Fruit fly (Drosophila melanogaster) whole organism, embryonic: ENCODE data around the gene Kr-h1.
A peak's percentile ranks its signal among the peaks of the same experiment; 100 is the strongest.

Experiments
- CG10321 ChIP-seq: fragments of 200-800 bp; sonication (Bioruptor generic); IDR thresholded peaks from 2 replicates; pipeline ENCODE4 v1.3.6; 2022; ENCODE audit warnings: missing biosample characterization, missing genetic modification characterization
- CG10431 ChIP-seq: fragments of 200-800 bp; sonication (Bioruptor generic); optimal IDR thresholded peaks from 3 replicates; lab custom pipeline; 2018; ENCODE audit warnings: missing biosample characterization, mild to moderate bottlenecking, missing genetic modification characterization
- CG11398 ChIP-seq: fragments of 200-800 bp; sonication (Bioruptor generic); optimal IDR thresholded peaks from 2 replicates; lab custom pipeline; 2016; ENCODE audit warnings: missing biosample characterization, missing genetic modification characterization
- CG18619 ChIP-seq: fragments of 200-800 bp; sonication (Bioruptor generic); optimal IDR thresholded peaks from 3 replicates; lab custom pipeline; 2017; ENCODE audit warnings: missing biosample characterization, mild to moderate bottlenecking, missing genetic modification characterization
- CG34224 ChIP-seq: fragments of 200-800 bp; sonication (Bioruptor generic); IDR thresholded peaks from 3 replicates; pipeline ENCODE4 v1.3.6; 2022; ENCODE audit warnings: missing biosample characterization, missing genetic modification characterization; ENCODE audit not compliant: partially characterized antibody
- CG3847 ChIP-seq: fragments of 200-800 bp; sonication (Bioruptor generic); IDR thresholded peaks from 2 replicates; pipeline ENCODE4 v1.3.6; 2022; ENCODE audit warnings: missing biosample characterization, missing genetic modification characterization
- CG4404 ChIP-seq: fragments of 200-800 bp; sonication (Bioruptor generic); IDR thresholded peaks from 2 replicates; pipeline ENCODE4 v1.3.6; 2022; ENCODE audit warnings: missing biosample characterization, missing genetic modification characterization
- CG4424 ChIP-seq: fragments of 200-800 bp; sonication (Bioruptor generic); optimal IDR thresholded peaks from 3 replicates; lab custom pipeline; 2016; ENCODE audit warnings: missing biosample characterization, missing genetic modification characterization
- CG6689 ChIP-seq: fragments of 200-800 bp; sonication (Bioruptor generic); IDR thresholded peaks from 2 replicates; pipeline ENCODE4 v1.3.6; 2022; ENCODE audit warnings: missing biosample characterization, missing genetic modification characterization
- CG9609 ChIP-seq: fragments of 200-800 bp; sonication (Bioruptor generic); optimal IDR thresholded peaks from 3 replicates; lab custom pipeline; 2016; ENCODE audit warnings: missing biosample characterization, missing genetic modification characterization
- CG9932 ChIP-seq: fragments of 200-800 bp; sonication (Bioruptor generic); IDR thresholded peaks from 2 replicates; pipeline ENCODE4 v1.3.6; 2022; ENCODE audit warnings: missing biosample characterization, missing genetic modification characterization
- CoRest ChIP-seq: fragments of 200-800 bp; sonication (Bioruptor generic); optimal IDR thresholded peaks from 3 replicates; lab custom pipeline; 2018; ENCODE audit warnings: missing biosample characterization, mild to moderate bottlenecking, missing genetic modification characterization, moderate library complexity
- Dek ChIP-seq: fragments of 200-800 bp; sonication (Bioruptor generic); optimal IDR thresholded peaks from 3 replicates; lab custom pipeline; 2019; ENCODE audit warnings: missing biosample characterization, mild to moderate bottlenecking, missing genetic modification characterization, moderate library complexity
- Doc3 ChIP-seq: fragments of 200-800 bp; sonication (Bioruptor generic); IDR thresholded peaks from 3 replicates; pipeline ENCODE4 v1.3.6; 2022; ENCODE audit warnings: missing biosample characterization, missing genetic modification characterization; ENCODE audit not compliant: partially characterized antibody
- Dp ChIP-seq: fragments of 200-800 bp; sonication (Bioruptor generic); optimal IDR thresholded peaks from 2 replicates; lab custom pipeline; 2018; ENCODE audit warnings: missing biosample characterization, mild to moderate bottlenecking, missing genetic modification characterization, moderate library complexity
- H2.0 ChIP-seq: fragments of 200-800 bp; sonication (Bioruptor generic); IDR thresholded peaks from 2 replicates; pipeline ENCODE4 v1.3.6; 2022; ENCODE audit warnings: missing biosample characterization, missing genetic modification characterization
- HLH4C ChIP-seq: fragments of 200-800 bp; sonication (Bioruptor generic); IDR thresholded peaks from 3 replicates; pipeline ENCODE4 v1.3.6; 2022; ENCODE audit warnings: missing biosample characterization, missing genetic modification characterization; ENCODE audit not compliant: partially characterized antibody
- Lim3 ChIP-seq: fragments of 200-800 bp; sonication (Bioruptor generic); IDR thresholded peaks from 2 replicates; pipeline ENCODE4 v1.3.6; 2022; ENCODE audit warnings: missing biosample characterization, missing genetic modification characterization
- Med ChIP-seq: fragments of 200-800 bp; sonication (Bioruptor generic); peaks from one replicate; lab custom pipeline; 2016; ENCODE audit warnings: missing biosample characterization, missing genetic modification characterization, mild to moderate bottlenecking, inconsistent platforms, moderate library complexity
- Meics ChIP-seq: fragments of 200-800 bp; sonication (Bioruptor generic); optimal IDR thresholded peaks from 2 replicates; lab custom pipeline; 2017; ENCODE audit warnings: missing biosample characterization, mild to moderate bottlenecking, missing genetic modification characterization
- NfI ChIP-seq: fragments of 200-800 bp; sonication (Bioruptor generic); optimal IDR thresholded peaks from 3 replicates; lab custom pipeline; 2018; ENCODE audit warnings: missing biosample characterization, mild to moderate bottlenecking, missing genetic modification characterization, moderate library complexity
- Opbp ChIP-seq: fragments of 200-800 bp; sonication (Bioruptor generic); IDR thresholded peaks from 3 replicates; pipeline ENCODE4 v1.3.6; 2022; ENCODE audit warnings: missing biosample characterization, missing genetic modification characterization; ENCODE audit not compliant: partially characterized antibody
- Pdp1 ChIP-seq, 2 experiments: fragments of 200-800 bp; sonication (Bioruptor generic); optimal IDR thresholded peaks; 3 replicates each; lab custom pipeline; 2016; ENCODE audit warnings: missing biosample characterization in 2 of 2, missing genetic modification characterization in 2 of 2, mild to moderate bottlenecking in 1 of 2, moderate library complexity in 1 of 2
- Poxn ChIP-seq: fragments of 200-800 bp; sonication (Bioruptor generic); IDR thresholded peaks from 2 replicates; pipeline ENCODE4 v1.3.6; 2022; ENCODE audit warnings: missing biosample characterization, missing genetic modification characterization
- Sry-δ ChIP-seq: fragments of 200-800 bp; sonication (Bioruptor generic); optimal IDR thresholded peaks from 2 replicates; lab custom pipeline; 2016; ENCODE audit warnings: missing biosample characterization, missing genetic modification characterization
- ap ChIP-seq: fragments of 200-800 bp; sonication (Bioruptor generic); IDR thresholded peaks from 2 replicates; pipeline ENCODE4 v1.3.6; 2022; ENCODE audit warnings: missing biosample characterization, missing genetic modification characterization
- az2 ChIP-seq: fragments of 200-800 bp; sonication (Bioruptor generic); optimal IDR thresholded peaks from 3 replicates; lab custom pipeline; 2016; ENCODE audit warnings: missing biosample characterization, missing genetic modification characterization
- bab2 ChIP-seq: fragments of 200-800 bp; sonication (Bioruptor generic); optimal IDR thresholded peaks from 2 replicates; lab custom pipeline; 2016; ENCODE audit warnings: missing biosample characterization, missing genetic modification characterization
- br ChIP-seq: fragments of >200 bp; optimal IDR thresholded peaks from 2 replicates; lab custom pipeline; 2017
- chinmo ChIP-seq: fragments of 200-800 bp; sonication (Bioruptor generic); IDR thresholded peaks from 4 replicates; pipeline ENCODE4 v1.3.6; 2022; ENCODE audit warnings: missing biosample characterization, missing genetic modification characterization; ENCODE audit not compliant: partially characterized antibody
- crol ChIP-seq: fragments of 200-800 bp; sonication (Bioruptor generic); IDR thresholded peaks from 2 replicates; pipeline ENCODE4 v1.3.6; 2022; ENCODE audit warnings: missing biosample characterization, missing genetic modification characterization
- crp ChIP-seq, 2 experiments: fragments of 200-800 bp; sonication (Bioruptor generic); optimal IDR thresholded peaks; 2 replicates in 1 of 2; 3 replicates in 1 of 2; lab custom pipeline; 2017; ENCODE audit warnings: missing biosample characterization in 2 of 2, missing genetic modification characterization in 2 of 2, mild to moderate bottlenecking in 1 of 2, moderate library complexity in 1 of 2
- dan ChIP-seq: fragments of 200-800 bp; sonication (Bioruptor generic); IDR thresholded peaks from 2 replicates; pipeline ENCODE4 v1.3.6; 2022; ENCODE audit warnings: missing biosample characterization, missing genetic modification characterization
- fd3F ChIP-seq: fragments of 200-800 bp; sonication (Bioruptor generic); optimal IDR thresholded peaks from 2 replicates; lab custom pipeline; 2018; ENCODE audit warnings: missing biosample characterization, mild to moderate bottlenecking, missing genetic modification characterization, moderate library complexity
- kah ChIP-seq: fragments of 200-800 bp; sonication (Bioruptor generic); optimal IDR thresholded peaks from 2 replicates; lab custom pipeline; 2018; ENCODE audit warnings: missing biosample characterization, mild to moderate bottlenecking, missing genetic modification characterization
- knrl ChIP-seq: fragments of 200-800 bp; sonication (Bioruptor generic); IDR thresholded peaks from 3 replicates; pipeline ENCODE4 v1.3.6; 2022; ENCODE audit warnings: missing biosample characterization, missing genetic modification characterization; ENCODE audit not compliant: partially characterized antibody
- mirr ChIP-seq: fragments of 200-800 bp; sonication (Bioruptor generic); optimal IDR thresholded peaks from 3 replicates; lab custom pipeline; 2018; ENCODE audit warnings: missing biosample characterization, mild to moderate bottlenecking, missing genetic modification characterization
- row ChIP-seq: fragments of 200-800 bp; sonication (Bioruptor generic); IDR thresholded peaks from 3 replicates; pipeline ENCODE4 v1.3.6; 2022; ENCODE audit warnings: missing biosample characterization, missing genetic modification characterization
- schlank ChIP-seq: fragments of 200-800 bp; sonication (Bioruptor generic); optimal IDR thresholded peaks from 2 replicates; lab custom pipeline; 2018; ENCODE audit warnings: missing biosample characterization, mild to moderate bottlenecking, missing genetic modification characterization
- sna ChIP-seq: fragments of 200-800 bp; sonication (Bioruptor generic); IDR thresholded peaks from 2 replicates; pipeline ENCODE4 v1.3.6; 2022; ENCODE audit warnings: missing biosample characterization, missing genetic modification characterization; ENCODE audit not compliant: partially characterized antibody
- so ChIP-seq: fragments of 200-800 bp; sonication (Bioruptor generic); IDR thresholded peaks from 3 replicates; pipeline ENCODE4 v1.3.6; 2022; ENCODE audit warnings: missing biosample characterization, missing genetic modification characterization
- tna ChIP-seq: fragments of 200-800 bp; sonication (Bioruptor generic); IDR thresholded peaks from 2 replicates; pipeline ENCODE4 v1.3.6; 2022; ENCODE audit warnings: missing biosample characterization, missing genetic modification characterization; ENCODE audit not compliant: partially characterized antibody
- unc-4 ChIP-seq: fragments of 200-800 bp; sonication (Bioruptor generic); IDR thresholded peaks from 2 replicates; pipeline ENCODE4 v1.3.6; 2022; ENCODE audit warnings: missing biosample characterization, missing genetic modification characterization; ENCODE audit not compliant: partially characterized antibody
- vvl ChIP-seq: fragments of 200-800 bp; sonication (Bioruptor generic); IDR thresholded peaks from 2 replicates; pipeline ENCODE4 v1.3.6; 2022; ENCODE audit warnings: missing biosample characterization, missing genetic modification characterization

Kr-h1 gene

DNA sequence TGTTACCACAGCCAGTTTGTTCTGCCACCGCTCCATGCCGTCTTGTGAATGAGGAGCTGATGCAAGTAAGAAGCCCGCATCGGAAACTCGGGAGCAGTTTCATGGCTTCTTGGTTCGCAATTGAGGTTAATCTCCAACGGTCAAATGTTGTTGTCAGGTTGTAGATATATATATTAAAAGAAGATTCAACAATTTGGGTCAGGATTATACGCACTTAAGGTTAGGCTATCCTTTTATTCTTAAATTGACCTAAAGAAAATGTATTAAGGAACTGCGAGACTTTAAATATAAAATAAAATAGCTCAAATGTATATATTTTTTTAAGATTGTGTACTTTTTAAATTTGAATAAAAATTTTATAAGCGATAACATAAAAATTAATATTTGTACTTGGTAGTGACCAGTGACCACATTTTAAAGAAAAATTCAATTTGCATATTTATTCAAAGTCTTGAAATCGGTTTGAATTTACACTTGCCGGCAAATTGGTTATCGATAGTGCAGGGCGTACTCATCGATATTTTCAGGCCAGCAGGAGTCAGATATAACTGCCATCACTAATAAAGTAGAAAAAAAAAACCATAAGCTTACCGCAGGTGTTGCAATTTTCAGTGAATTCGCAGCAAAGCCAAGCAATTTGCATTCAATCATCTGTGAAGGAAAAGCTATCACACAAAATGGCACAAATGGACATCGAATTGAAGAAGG, 13.7 kb upstream of the Kr-h1 start, which contains the start of the genes CG9150 and Pfdn1 (continued):
- TF ChIP-seq CG9932 (peak; percentile 52), crol (GFP tag; lab: Robert Waterston, UW) (no peak), Doc3 (GFP tag; lab: Robert Waterston, UW) (peak; percentile 85), CG11398 (no peak), tna (GFP tag; lab: Robert Waterston, UW) (peak; percentile 89), Lim3 (no peak), fd3F (no peak), Pdp1 (GFP tag; optimal IDR thresholded peaks at IDR 0.05; lab: Kevin White, UChicago) (peak in 1 of 2 experiments; percentile 19), vvl (GFP tag; lab: Robert Waterston, UW) (peak; percentile 87), chinmo (peak; percentile 78; the same call in 2 of the 4 replicates), kah (GFP tag; lab: Kevin White, UChicago) (no peak), CG6689 (GFP tag; lab: Robert Waterston, UW) (no peak), Dek (tag; lab: Kevin White, UChicago) (no peak), Sry-δ (GFP tag; lab: Kevin White, UChicago) (peak; percentile 95), az2 (GFP tag; lab: Kevin White, UChicago) (no peak), schlank (tag; lab: Kevin White, UChicago) (no peak), CG10431 (GFP tag; lab: Kevin White, UChicago) (no peak), knrl (GFP tag; lab: Robert Waterston, UW) (peak; percentile 81), HLH4C (GFP tag; lab: Robert Waterston, UW) (peak; percentile 85), CG4424 (GFP tag; lab: Kevin White, UChicago) (no peak), row (GFP tag; lab: Robert Waterston, UW) (peak; percentile 53; the same call in 2 of the 3 replicates), unc-4 (GFP tag; lab: Robert Waterston, UW) (peak; percentile 90), dan (no peak), CG3847 (GFP tag; lab: Robert Waterston, UW) (no peak), CG18619 (GFP tag; lab: Kevin White, UChicago) (no peak), CG10321 (GFP tag; lab: Robert Waterston, UW) (no peak), CG4404 (GFP tag; lab: Robert Waterston, UW) (no peak), Dp (GFP tag; lab: Kevin White, UChicago) (peak; percentile 92), CoRest (tag; lab: Kevin White, UChicago) (peak; percentile 20), NfI (no peak), CG9609 (GFP tag; lab: Kevin White, UChicago) (no peak), H2.0 (no peak), br (lab: Kevin White, UChicago) (no peak), mirr (GFP tag; lab: Kevin White, UChicago) (no peak), crp (GFP tag; optimal IDR thresholded peaks at IDR 0.05; lab: Kevin White, UChicago) (peak in 1 of 2 experiments; percentile 54), Med (GFP tag; lab: Kevin White, UChicago) (peak; percentile 82), Poxn (GFP tag; lab: Robert Waterston, UW) (no peak), sna (peak; percentile 79), CG34224 (GFP tag; lab: Robert Waterston, UW) (peak; percentile 96), ap (no peak), so (GFP tag; lab: Robert Waterston, UW) (no peak), Opbp (GFP tag; lab: Robert Waterston, UW) (peak; percentile 89), bab2 (GFP tag; lab: Kevin White, UChicago) (no peak), Meics (GFP tag; lab: Kevin White, UChicago) (no peak)
